Worm (Caenorhabditis elegans) whole organism, L2 larva: ENCODE results near the gene R09H10.2.

ENCODE experiments used
- C34F6.9 ChIP-seq: fragments of 150-350 bp; optimal IDR thresholded peaks from 2 replicates; lab custom pipeline; 2014; ENCODE audit warnings: missing biosample characterization, missing genetic modification characterization
- F13H6.1 ChIP-seq: sonication (generic microtip); optimal IDR thresholded peaks from 2 replicates; lab custom pipeline; 2016; ENCODE audit warnings: missing genetic modification characterization, missing compliant biosample characterization
- alr-1 ChIP-seq: fragments of 150-350 bp; optimal IDR thresholded peaks from 2 replicates; lab custom pipeline; 2014; ENCODE audit warnings: missing biosample characterization, missing genetic modification characterization
- aly-2 ChIP-seq: fragments of 150-350 bp; optimal IDR thresholded peaks from 2 replicates; lab custom pipeline; 2014; ENCODE audit warnings: missing biosample characterization, missing genetic modification characterization
- gmeb-1 ChIP-seq: fragments of 150-350 bp; optimal IDR thresholded peaks from 2 replicates; lab custom pipeline; 2014; ENCODE audit warnings: missing biosample characterization, missing genetic modification characterization
- mab-5 ChIP-seq: fragments of 150-350 bp; optimal IDR thresholded peaks from 2 replicates; lab custom pipeline; 2014; ENCODE audit warnings: missing biosample characterization, missing genetic modification characterization
- snpc-4 ChIP-seq: fragments of 150-350 bp; optimal IDR thresholded peaks from 2 replicates; lab custom pipeline; 2014; ENCODE audit warnings: missing biosample characterization, missing genetic modification characterization
- unc-39 ChIP-seq: fragments of 150-350 bp; optimal IDR thresholded peaks from 2 replicates; lab custom pipeline; 2014; ENCODE audit warnings: missing biosample characterization, missing genetic modification characterization
- unc-62 ChIP-seq: fragments of 150-350 bp; optimal IDR thresholded peaks from 2 replicates; lab custom pipeline; 2014; ENCODE audit warnings: missing biosample characterization, missing genetic modification reagents, missing genetic modification characterization

DNA sequence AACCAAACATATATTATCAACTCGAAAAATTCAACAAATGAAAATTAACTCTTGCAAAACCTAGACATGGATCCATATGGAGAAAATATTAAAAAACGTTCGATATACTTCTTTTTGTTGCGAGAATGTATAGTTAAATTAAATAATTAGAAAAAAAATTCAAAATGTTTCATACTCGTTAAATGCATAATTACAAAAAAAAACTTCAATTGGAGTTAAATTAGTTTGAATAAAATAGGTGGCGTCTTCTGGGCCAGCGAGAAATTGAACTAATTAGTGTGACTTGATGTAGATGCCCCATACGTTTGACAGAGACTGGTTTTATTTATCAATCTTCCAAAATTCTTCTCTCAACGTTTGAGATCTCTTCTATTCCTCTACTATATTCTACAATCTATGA lies 24.4 kb upstream of the R09H10.2 start, which contains the start of gene lgc-43:
- TF ChIP-seq gmeb-1 (no peak), mab-5 (tag; lab: Kevin White, UChicago) (no peak), unc-62 (GFP tag; lab: Kevin White, UChicago) (no peak), aly-2 (tag; lab: Kevin White, UChicago) (no peak), unc-39 (tag; lab: Kevin White, UChicago) (no peak), F13H6.1 (tag; lab: Kevin White, UChicago) (no peak), alr-1 (tag; lab: Kevin White, UChicago) (no peak), snpc-4 (tag; lab: Kevin White, UChicago) (no peak), C34F6.9 (tag; lab: Kevin White, UChicago) (no peak)
